Worm (Caenorhabditis elegans): ENCODE data around the gene srw-31.

- no peak for TF ChIP-seq ama-1 (optimal IDR thresholded peaks at IDR 0.05)
- no peak for TF ChIP-seq B0310.2 (tag; optimal IDR thresholded peaks at IDR 0.05)
- no peak for TF ChIP-seq hnd-1 (tag; optimal IDR thresholded peaks at IDR 0.05)
- TF ChIP-seq sea-1 (GFP tag; conservative IDR thresholded peaks at IDR 0.05), result no peak
- no peak for TF ChIP-seq flt-1 (GFP tag; IDR thresholded peaks at IDR 0.05)
Measured at ce11 chrV:17486034-17486433, 20.4 kb upstream of the srw-31 start, which contains the start of gene scl-24.

Data from whole organism, early embryonic.